Fruit fly (Drosophila melanogaster): ENCODE results near the gene Galk.
A peak's percentile ranks its signal among the peaks of the same experiment; 100 is the strongest.

Galk gene

DNA sequence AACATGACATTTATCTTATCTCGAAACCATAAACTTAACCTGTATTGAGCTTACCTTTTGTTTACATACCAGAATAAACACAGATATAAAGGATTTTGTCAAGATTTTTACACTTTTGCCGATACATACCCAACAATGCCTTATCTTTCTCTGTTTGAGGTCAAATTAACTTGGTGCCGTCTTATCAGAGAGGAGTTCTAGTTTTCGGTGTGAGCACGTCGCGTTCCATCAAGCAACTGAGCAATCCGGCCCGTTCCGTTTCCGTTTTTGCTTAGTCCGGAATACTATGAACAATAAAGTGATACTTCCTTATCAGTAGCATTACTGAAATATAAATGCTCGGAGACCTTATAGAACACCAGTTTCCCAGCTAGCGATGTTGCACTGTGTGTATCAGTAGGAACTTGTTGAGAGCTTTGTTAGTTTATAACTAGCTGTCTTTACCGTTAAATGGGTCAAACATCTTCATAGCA, at the start of gene Galk (continued):
- peak; percentile 30; the same call in 1 of the 2 replicates for TF ChIP-seq CG10959 (GFP tag; IDR thresholded peaks at IDR 0.05)
- no peak for TF ChIP-seq CG3995 (GFP tag; optimal IDR thresholded peaks at IDR 0.05)
- TF ChIP-seq tap (tag; optimal IDR thresholded peaks at IDR 0.05) = peak; percentile 48
- TF ChIP-seq CG9932 (GFP tag; IDR thresholded peaks at IDR 0.05) = peak; percentile 87
- no peak for TF ChIP-seq D19A (tag; optimal IDR thresholded peaks at IDR 0.05)
- TF ChIP-seq CG8478 (optimal IDR thresholded peaks at IDR 0.05) = no peak
- peak; percentile 58 for TF ChIP-seq bigmax (GFP tag; optimal IDR thresholded peaks at IDR 0.05)
- TF ChIP-seq tio (GFP tag; optimal IDR thresholded peaks at IDR 0.05) = no peak
- TF ChIP-seq crp (GFP tag; optimal IDR thresholded peaks at IDR 0.05) = no peak
- peak; percentile 4 for TF ChIP-seq CG1233 (GFP tag; optimal IDR thresholded peaks at IDR 0.05)
- TF ChIP-seq CG5953 (GFP tag; IDR thresholded peaks at IDR 0.05) = peak; percentile 50; the same call in 1 of the 2 replicates
- TF ChIP-seq CG10209 (GFP tag; optimal IDR thresholded peaks at IDR 0.05) = peak; percentile 58
- peak; percentile 62 for TF ChIP-seq CG3407 (GFP tag; optimal IDR thresholded peaks at IDR 0.05)
- no peak for TF ChIP-seq HLH4C (GFP tag; IDR thresholded peaks at IDR 0.05; ENCODE audit: partially characterized antibody)
- TF ChIP-seq CG18599 (GFP tag; optimal IDR thresholded peaks at IDR 0.05) = peak; percentile 85
- TF ChIP-seq nom (GFP tag; optimal IDR thresholded peaks at IDR 0.05) = peak; percentile 39
- TF ChIP-seq CG18619 (GFP tag; optimal IDR thresholded peaks at IDR 0.05) = no peak
- TF ChIP-seq lola (GFP tag; optimal IDR thresholded peaks at IDR 0.05) = no peak
- TF ChIP-seq H15 (GFP tag; IDR thresholded peaks at IDR 0.05) = no peak
- TF ChIP-seq Opbp (GFP tag; IDR thresholded peaks at IDR 0.05; ENCODE audit: partially characterized antibody) = no peak
- peak; percentile 19 for TF ChIP-seq maf-S (GFP tag; optimal IDR thresholded peaks at IDR 0.05)
- TF ChIP-seq CG17186 (GFP tag; optimal IDR thresholded peaks at IDR 0.05) = no peak
- peak; percentile 63 for TF ChIP-seq CG10366 (GFP tag; IDR thresholded peaks at IDR 0.05)
- no peak for TF ChIP-seq btn (GFP tag; optimal IDR thresholded peaks at IDR 0.05)
- 0 out of 2 replicates have a peak, but pooled peaks have one; percentile 27 for TF ChIP-seq CG31441 (GFP tag; IDR thresholded peaks at IDR 0.05)
- TF ChIP-seq Mes4 (GFP tag; optimal IDR thresholded peaks at IDR 0.05) = no peak
- 0 out of 2 replicates have a peak, but pooled peaks have one; percentile 40 for TF ChIP-seq Nf-YA (GFP tag; IDR thresholded peaks at IDR 0.05)
- TF ChIP-seq CG10147 (GFP tag; optimal IDR thresholded peaks at IDR 0.05) = no peak
- peak; percentile 39 for TF ChIP-seq CG4820 (GFP tag; optimal IDR thresholded peaks at IDR 0.05)
- TF ChIP-seq chn (GFP tag; optimal IDR thresholded peaks at IDR 0.05) = peak; percentile 12
- TF ChIP-seq CG17385 (GFP tag; optimal IDR thresholded peaks at IDR 0.05) = no peak
- TF ChIP-seq MTF-1 (GFP tag; optimal IDR thresholded peaks at IDR 0.05; ENCODE audit: borderline replicate concordance) = peak; percentile 44
- no peak; the same call in 2 of the 3 replicates for TF ChIP-seq ci (GFP tag; IDR thresholded peaks at IDR 0.05)
- TF ChIP-seq CG11398 (GFP tag; optimal IDR thresholded peaks at IDR 0.05) = peak; percentile 60
- TF ChIP-seq chm (GFP tag; IDR thresholded peaks at IDR 0.05) = 0 out of 2 replicates have a peak, but pooled peaks have one; percentile 60
- TF ChIP-seq CG4424 (GFP tag; optimal IDR thresholded peaks at IDR 0.05) = peak; percentile 3
- TF ChIP-seq kah (GFP tag; optimal IDR thresholded peaks at IDR 0.05) = peak; percentile 30
- TF ChIP-seq CG32532 (GFP tag; IDR thresholded peaks at IDR 0.05) = peak; percentile 92
- TF ChIP-seq Myb (GFP tag; optimal IDR thresholded peaks at IDR 0.05) = no peak
- TF ChIP-seq dysf (GFP tag; IDR thresholded peaks at IDR 0.05) = peak; percentile 69
- TF ChIP-seq CG13424 (tag; optimal IDR thresholded peaks at IDR 0.05) = peak; percentile 53
- TF ChIP-seq Drgx (GFP tag; IDR thresholded peaks at IDR 0.05) = no peak
- TF ChIP-seq CG10543 (GFP tag; optimal IDR thresholded peaks at IDR 0.05) = peak; percentile 81
- TF ChIP-seq HHEX (GFP tag; optimal IDR thresholded peaks at IDR 0.05) = peak; percentile 63
- peak; percentile 48 for TF ChIP-seq Oaz (GFP tag; IDR thresholded peaks at IDR 0.05)
- TF ChIP-seq bcd (GFP tag; optimal IDR thresholded peaks at IDR 0.05) = peak; percentile 50
- TF ChIP-seq CG2199 (GFP tag; IDR thresholded peaks at IDR 0.05) = peak; percentile 34; the same call in 1 of the 3 replicates
- TF ChIP-seq CG8944 (GFP tag; optimal IDR thresholded peaks at IDR 0.05) = peak; percentile 27
- TF ChIP-seq Gsc (GFP tag; IDR thresholded peaks at IDR 0.05) = no peak
- TF ChIP-seq CG12744 (GFP tag; optimal IDR thresholded peaks at IDR 0.05) = no peak
